Fruit fly (Drosophila melanogaster) whole organism, adult: ENCODE data around the gene Or33c.

ENCODE experiments used
- CG11617 ChIP-seq: fragments of 200-800 bp; sonication (Bioruptor generic); optimal IDR thresholded peaks from 2 replicates; lab custom pipeline; 2017; ENCODE audit warnings: mild to moderate bottlenecking, missing biosample characterization, missing genetic modification reagents, missing genetic modification characterization
- CG12768 ChIP-seq: fragments of 200-800 bp; sonication (Bioruptor generic); optimal IDR thresholded peaks from 2 replicates; lab custom pipeline; 2017; ENCODE audit warnings: missing biosample characterization, missing genetic modification characterization, mild to moderate bottlenecking, moderate library complexity, missing genetic modification reagents
- CG14711 ChIP-seq: fragments of 200-800 bp; sonication (Bioruptor generic); optimal IDR thresholded peaks from 2 replicates; lab custom pipeline; 2018; ENCODE audit warnings: missing biosample characterization, mild to moderate bottlenecking, missing genetic modification characterization, moderate library complexity
- CG1620 ChIP-seq: fragments of 200-800 bp; sonication (Bioruptor generic); optimal IDR thresholded peaks from 2 replicates; lab custom pipeline; 2016; ENCODE audit warnings: missing biosample characterization, missing genetic modification characterization
- CG33017 ChIP-seq: fragments of 200-800 bp; sonication (Bioruptor generic); optimal IDR thresholded peaks from 2 replicates; lab custom pipeline; 2018; ENCODE audit warnings: missing biosample characterization, mild to moderate bottlenecking, missing genetic modification characterization, moderate library complexity
- CG5204 ChIP-seq: fragments of 200-800 bp; sonication (Bioruptor generic); optimal IDR thresholded peaks from 2 replicates; lab custom pipeline; 2016; ENCODE audit warnings: missing biosample characterization, missing genetic modification characterization
- CG7045 ChIP-seq: fragments of 200-800 bp; sonication (Bioruptor generic); optimal IDR thresholded peaks from 2 replicates; lab custom pipeline; 2017; ENCODE audit warnings: missing biosample characterization, mild to moderate bottlenecking, missing genetic modification characterization
- CG7101 ChIP-seq: fragments of 200-800 bp; sonication (Bioruptor generic); optimal IDR thresholded peaks from 2 replicates; lab custom pipeline; 2018; ENCODE audit warnings: missing biosample characterization, mild to moderate bottlenecking, missing genetic modification characterization, moderate library complexity
- Clk ChIP-seq: fragments of 200-800 bp; sonication (Bioruptor generic); optimal IDR thresholded peaks from 2 replicates; lab custom pipeline; 2017; ENCODE audit warnings: missing biosample characterization, missing genetic modification characterization
- Crg-1 ChIP-seq: fragments of 200-800 bp; sonication (Bioruptor generic); optimal IDR thresholded peaks from 2 replicates; lab custom pipeline; 2016; ENCODE audit warnings: missing biosample characterization, missing genetic modification characterization
- Hr96 ChIP-seq: fragments of 200-800 bp; sonication (Bioruptor generic); optimal IDR thresholded peaks from 2 replicates; lab custom pipeline; 2016; ENCODE audit warnings: missing biosample characterization, missing genetic modification characterization
- Mnt ChIP-seq: fragments of 200-800 bp; sonication (Bioruptor generic); optimal IDR thresholded peaks from 2 replicates; lab custom pipeline; 2016; ENCODE audit warnings: missing biosample characterization, mild to moderate bottlenecking, missing genetic modification characterization
- bab1 ChIP-seq: fragments of 200-800 bp; sonication (Bioruptor generic); optimal IDR thresholded peaks from 3 replicates; lab custom pipeline; 2019; ENCODE audit warnings: missing biosample characterization, mild to moderate bottlenecking, missing genetic modification characterization, moderate library complexity
- cic ChIP-seq: fragments of 200-800 bp; sonication (Bioruptor generic); optimal IDR thresholded peaks from 2 replicates; lab custom pipeline; 2017; ENCODE audit warnings: missing biosample characterization, mild to moderate bottlenecking, missing genetic modification characterization, moderate library complexity
- cnc ChIP-seq, 2 experiments: fragments of >200 bp; optimal IDR thresholded peaks; 2 replicates each; lab custom pipeline; 2017
- kay ChIP-seq: fragments of 200-800 bp; sonication (Bioruptor generic); peaks from one replicate; lab custom pipeline; 2016; ENCODE audit warnings: missing biosample characterization, missing genetic modification characterization, borderline replicate concordance
- ovo ChIP-seq: fragments of 200-800 bp; sonication (Bioruptor generic); optimal IDR thresholded peaks from 2 replicates; lab custom pipeline; 2016; ENCODE audit warnings: missing biosample characterization, missing genetic modification characterization
- pad ChIP-seq: fragments of 200-800 bp; sonication (Bioruptor generic); optimal IDR thresholded peaks from 3 replicates; lab custom pipeline; 2017; ENCODE audit warnings: missing biosample characterization, missing genetic modification characterization, mild to moderate bottlenecking, moderate library complexity, missing genetic modification reagents
- tj ChIP-seq: fragments of 200-800 bp; sonication (Bioruptor generic); optimal IDR thresholded peaks from 3 replicates; lab custom pipeline; 2017; ENCODE audit warnings: missing biosample characterization, mild to moderate bottlenecking, missing genetic modification characterization, moderate library complexity
- toe ChIP-seq: fragments of 200-800 bp; sonication (Bioruptor generic); optimal IDR thresholded peaks from 2 replicates; lab custom pipeline; 2016; ENCODE audit warnings: missing biosample characterization, missing genetic modification characterization

Gene Or33c

dm6 chr2L:11947641-11948040, 9.9 kb downstream of the Or33c start, which contains the start of gene CG16964:
CG16964 (plus strand) TSS chr2L:11947941.
- TF ChIP-seq CG11617 (GFP tag; lab: Kevin White, UChicago) (no peak), kay (no peak), Clk (GFP tag; lab: Kevin White, UChicago) (no peak), pad (GFP tag; lab: Kevin White, UChicago) (no peak), Crg-1 (GFP tag; lab: Kevin White, UChicago) (no peak), toe (GFP tag; lab: Kevin White, UChicago) (no peak), CG1620 (GFP tag; lab: Kevin White, UChicago) (no peak), cic (GFP tag; lab: Kevin White, UChicago) (no peak), CG7101 (tag; lab: Kevin White, UChicago) (no peak), CG12768 (GFP tag; lab: Kevin White, UChicago) (no peak), Mnt (GFP tag; lab: Kevin White, UChicago) (no peak), CG7045 (no peak)

DNA sequence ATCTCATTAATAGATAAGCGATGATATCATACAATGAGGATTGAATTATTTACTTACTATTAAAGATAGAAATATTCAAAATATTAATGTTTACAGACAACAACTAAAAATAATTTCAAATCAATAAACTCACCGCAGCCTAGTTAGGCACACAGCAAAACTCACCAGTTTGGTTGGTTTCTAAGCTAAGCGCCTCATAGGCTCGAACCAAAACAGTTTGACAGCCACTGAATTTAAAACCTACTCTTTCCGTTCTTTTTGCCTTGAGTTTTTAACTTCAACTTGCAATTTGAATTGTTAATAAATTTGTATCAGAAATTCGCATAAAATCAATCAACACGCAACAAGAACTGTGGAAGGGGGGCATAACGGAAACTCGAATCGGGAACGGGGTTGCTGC, 10.7 kb downstream of the Or33c start:
- TF ChIP-seq bab1 (GFP tag; lab: Kevin White, UChicago) (no peak), Crg-1 (GFP tag; lab: Kevin White, UChicago) (no peak), Hr96 (no peak), CG14711 (tag; lab: Kevin White, UChicago) (no peak), Mnt (GFP tag; lab: Kevin White, UChicago) (no peak), ovo (no peak), CG7101 (tag; lab: Kevin White, UChicago) (no peak), toe (GFP tag; lab: Kevin White, UChicago) (no peak), CG12768 (GFP tag; lab: Kevin White, UChicago) (no peak), pad (GFP tag; lab: Kevin White, UChicago) (no peak), kay (no peak), CG7045 (no peak), cnc (optimal IDR thresholded peaks at IDR 0.05; lab: Kevin White, UChicago) (no peak), Clk (GFP tag; lab: Kevin White, UChicago) (no peak), CG11617 (GFP tag; lab: Kevin White, UChicago) (no peak), CG33017 (tag; lab: Kevin White, UChicago) (no peak)

DNA sequence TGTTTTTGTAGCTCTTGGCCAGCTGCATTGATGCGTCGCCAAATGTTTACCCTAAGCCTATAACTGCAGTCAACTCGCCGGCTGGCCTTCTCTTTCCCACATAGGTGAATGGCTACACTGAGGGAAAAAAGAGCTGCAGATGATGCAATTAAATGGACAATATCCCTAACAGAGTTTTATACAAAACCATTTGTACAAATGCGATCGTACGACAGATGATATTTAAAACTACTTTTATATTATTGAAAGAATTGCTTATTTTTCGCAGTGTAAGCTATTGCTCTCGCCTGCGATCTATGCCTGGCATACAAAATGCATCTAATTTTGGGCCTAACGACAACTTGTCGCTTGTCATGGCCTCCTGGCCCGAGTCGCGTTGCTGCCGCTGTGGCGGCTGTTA, 12.1 kb downstream of the Or33c start:
- peak; percentile 33 for TF ChIP-seq kay
- no peak for TF ChIP-seq CG11617 (GFP tag; lab: Kevin White, UChicago)
- TF ChIP-seq cnc (optimal IDR thresholded peaks at IDR 0.05; lab: Kevin White, UChicago) = no peak
- peak; percentile 1 for TF ChIP-seq CG7101 (tag; lab: Kevin White, UChicago)
- TF ChIP-seq CG33017 (tag; lab: Kevin White, UChicago) = peak; percentile 26
- no peak for TF ChIP-seq tj (GFP tag; lab: Kevin White, UChicago)
- TF ChIP-seq CG7045 = no peak
- TF ChIP-seq cic (GFP tag; lab: Kevin White, UChicago) = no peak
- TF ChIP-seq bab1 (GFP tag; lab: Kevin White, UChicago) = no peak
- TF ChIP-seq CG14711 (tag; lab: Kevin White, UChicago) = no peak
- no peak for TF ChIP-seq ovo

dm6 chr2L:11955839-11956238, 18.1 kb downstream of the Or33c start:
- TF ChIP-seq bab1 (GFP tag; lab: Kevin White, UChicago) = no peak
- no peak for TF ChIP-seq Clk (GFP tag; lab: Kevin White, UChicago)
- no peak for TF ChIP-seq ovo
- TF ChIP-seq Hr96 = no peak
- no peak for TF ChIP-seq CG14711 (tag; lab: Kevin White, UChicago)
- no peak for TF ChIP-seq CG5204 (GFP tag; lab: Kevin White, UChicago)
- no peak for TF ChIP-seq CG7045
- no peak for TF ChIP-seq Crg-1 (GFP tag; lab: Kevin White, UChicago)
- TF ChIP-seq cnc (optimal IDR thresholded peaks at IDR 0.05; lab: Kevin White, UChicago) = no peak
- no peak for TF ChIP-seq CG33017 (tag; lab: Kevin White, UChicago)
- TF ChIP-seq tj (GFP tag; lab: Kevin White, UChicago) = no peak
- no peak for TF ChIP-seq CG1620 (GFP tag; lab: Kevin White, UChicago)
- no peak for TF ChIP-seq CG7101 (tag; lab: Kevin White, UChicago)
- no peak for TF ChIP-seq toe (GFP tag; lab: Kevin White, UChicago)
- TF ChIP-seq Mnt (GFP tag; lab: Kevin White, UChicago) = no peak
- TF ChIP-seq pad (GFP tag; lab: Kevin White, UChicago) = no peak
- no peak for TF ChIP-seq cic (GFP tag; lab: Kevin White, UChicago)
- no peak for TF ChIP-seq CG11617 (GFP tag; lab: Kevin White, UChicago)

dm6 chr2L:11958729-11959128, 21.0 kb downstream of the Or33c start:
- no peak for TF ChIP-seq CG7101 (tag; lab: Kevin White, UChicago)

- no peak for TF ChIP-seq cnc (optimal IDR thresholded peaks at IDR 0.05; lab: Kevin White, UChicago)
- TF ChIP-seq Mnt (GFP tag; lab: Kevin White, UChicago) = no peak
- TF ChIP-seq bab1 (GFP tag; lab: Kevin White, UChicago) = no peak
These were observed 23.1 kb downstream of the Or33c start for dm6 chr2L:11960909-11961308.
